Fruit fly (Drosophila melanogaster) whole organism, embryonic: Measurements from ENCODE around the gene Gmap.

ENCODE experiments used
- CG10979 ChIP-seq: fragments of 200-800 bp; sonication (Bioruptor generic); optimal IDR thresholded peaks from 2 replicates; lab custom pipeline; 2018; ENCODE audit warnings: missing biosample characterization, mild to moderate bottlenecking, missing genetic modification characterization, moderate library complexity
- CG11456 ChIP-seq: fragments of 200-800 bp; sonication (Bioruptor generic); IDR thresholded peaks from 3 replicates; pipeline ENCODE4 v1.3.6; 2022; ENCODE audit warnings: missing biosample characterization, missing genetic modification characterization
- CG11695 ChIP-seq: fragments of 200-800 bp; sonication (Bioruptor generic); IDR thresholded peaks from 3 replicates; pipeline ENCODE4 v1.3.6; 2022; ENCODE audit warnings: missing biosample characterization, missing genetic modification characterization
- CG11696 ChIP-seq: fragments of 200-800 bp; sonication (Bioruptor generic); IDR thresholded peaks from 2 replicates; pipeline ENCODE4 v1.3.6; 2022; ENCODE audit warnings: missing biosample characterization, missing genetic modification characterization
- CG12769 ChIP-seq: fragments of 200-800 bp; sonication (Bioruptor generic); optimal IDR thresholded peaks from 2 replicates; lab custom pipeline; 2019; ENCODE audit warnings: missing biosample characterization, mild to moderate bottlenecking, missing genetic modification characterization, moderate library complexity
- CG16779 ChIP-seq: fragments of 200-800 bp; sonication (Bioruptor generic); IDR thresholded peaks from 2 replicates; pipeline ENCODE4 v1.3.6; 2022; ENCODE audit warnings: missing biosample characterization, missing genetic modification characterization
- CG17612 ChIP-seq: fragments of 200-800 bp; sonication (Bioruptor generic); IDR thresholded peaks from 2 replicates; pipeline ENCODE4 v1.3.6; 2022; ENCODE audit warnings: missing biosample characterization, missing genetic modification characterization
- CG17912 ChIP-seq: fragments of 200-800 bp; sonication (Bioruptor generic); optimal IDR thresholded peaks from 2 replicates; lab custom pipeline; 2018; ENCODE audit warnings: missing biosample characterization, mild to moderate bottlenecking, missing genetic modification characterization
- CG18599 ChIP-seq: fragments of 200-800 bp; sonication (Bioruptor generic); optimal IDR thresholded peaks from 3 replicates; lab custom pipeline; 2017; ENCODE audit warnings: missing biosample characterization, missing genetic modification characterization, mild to moderate bottlenecking, moderate library complexity, missing genetic modification reagents
- CG30403 ChIP-seq: fragments of 200-800 bp; sonication (Bioruptor generic); optimal IDR thresholded peaks from 3 replicates; lab custom pipeline; 2016; ENCODE audit warnings: missing biosample characterization, missing genetic modification characterization
- CG34224 ChIP-seq: fragments of 200-800 bp; sonication (Bioruptor generic); IDR thresholded peaks from 3 replicates; pipeline ENCODE4 v1.3.6; 2022; ENCODE audit warnings: missing biosample characterization, missing genetic modification characterization; ENCODE audit not compliant: partially characterized antibody
- CG34422 ChIP-seq: fragments of 200-800 bp; sonication (Bioruptor generic); IDR thresholded peaks from 3 replicates; pipeline ENCODE4 v1.3.6; 2022; ENCODE audit warnings: missing biosample characterization, missing genetic modification characterization
- CG42726 ChIP-seq: fragments of 200-800 bp; sonication (Bioruptor generic); IDR thresholded peaks from 2 replicates; pipeline ENCODE4 v1.3.6; 2022; ENCODE audit warnings: missing biosample characterization, missing genetic modification characterization; ENCODE audit not compliant: partially characterized antibody
- CG4404 ChIP-seq: fragments of 200-800 bp; sonication (Bioruptor generic); IDR thresholded peaks from 2 replicates; pipeline ENCODE4 v1.3.6; 2022; ENCODE audit warnings: missing biosample characterization, missing genetic modification characterization
- CG4424 ChIP-seq: fragments of 200-800 bp; sonication (Bioruptor generic); optimal IDR thresholded peaks from 3 replicates; lab custom pipeline; 2016; ENCODE audit warnings: missing biosample characterization, missing genetic modification characterization
- CG6791 ChIP-seq: fragments of 200-800 bp; sonication (Bioruptor generic); IDR thresholded peaks from 3 replicates; pipeline ENCODE4 v1.3.6; 2022; ENCODE audit warnings: missing biosample characterization, missing genetic modification characterization; ENCODE audit not compliant: partially characterized antibody
- CG9727 ChIP-seq: fragments of 200-800 bp; sonication (Bioruptor generic); optimal IDR thresholded peaks from 3 replicates; lab custom pipeline; 2017; ENCODE audit warnings: missing biosample characterization, mild to moderate bottlenecking, missing genetic modification characterization
- CG9876 ChIP-seq: fragments of 200-800 bp; sonication (Bioruptor generic); optimal IDR thresholded peaks from 2 replicates; lab custom pipeline; 2016; ENCODE audit warnings: missing biosample characterization, missing genetic modification characterization
- Dbx ChIP-seq: fragments of 200-800 bp; sonication (Bioruptor generic); IDR thresholded peaks from 3 replicates; pipeline ENCODE4 v1.3.6; 2022; ENCODE audit warnings: missing biosample characterization, missing genetic modification characterization
- Dll ChIP-seq: fragments of 200-800 bp; sonication (Bioruptor generic); IDR thresholded peaks from 4 replicates; pipeline ENCODE4 v1.3.6; 2022; ENCODE audit warnings: missing biosample characterization, missing genetic modification characterization; ENCODE audit not compliant: partially characterized antibody
- HHEX ChIP-seq: fragments of 200-800 bp; sonication (Bioruptor generic); optimal IDR thresholded peaks from 3 replicates; lab custom pipeline; 2017; ENCODE audit warnings: missing biosample characterization, mild to moderate bottlenecking, missing genetic modification characterization, missing genetic modification reagents
- HLHmδ ChIP-seq: fragments of 200-800 bp; sonication (Bioruptor generic); optimal IDR thresholded peaks from 2 replicates; lab custom pipeline; 2018; ENCODE audit warnings: missing biosample characterization, mild to moderate bottlenecking, missing genetic modification characterization, moderate library complexity
- Hr51 ChIP-seq, 2 experiments: fragments of 200-800 bp; sonication (Bioruptor generic); optimal IDR thresholded peaks; 2 replicates in 1 of 2; 3 replicates in 1 of 2; lab custom pipeline; 2016 to 2018; ENCODE audit warnings: missing biosample characterization in 2 of 2, missing genetic modification characterization in 2 of 2, mild to moderate bottlenecking in 1 of 2, moderate library complexity in 1 of 2
- Hsf ChIP-seq: fragments of 200-800 bp; sonication (Bioruptor generic); optimal IDR thresholded peaks from 3 replicates; lab custom pipeline; 2016; ENCODE audit warnings: missing biosample characterization, missing genetic modification characterization
- Pdp1 ChIP-seq, 2 experiments: fragments of 200-800 bp; sonication (Bioruptor generic); optimal IDR thresholded peaks; 3 replicates each; lab custom pipeline; 2016; ENCODE audit warnings: missing biosample characterization in 2 of 2, missing genetic modification characterization in 2 of 2, mild to moderate bottlenecking in 1 of 2, moderate library complexity in 1 of 2
- Sox100B ChIP-seq: fragments of 200-800 bp; sonication (Bioruptor generic); optimal IDR thresholded peaks from 3 replicates; lab custom pipeline; 2018; ENCODE audit warnings: missing biosample characterization, mild to moderate bottlenecking, missing genetic modification characterization
- ara ChIP-seq: fragments of 200-800 bp; sonication (Bioruptor generic); IDR thresholded peaks from 2 replicates; pipeline ENCODE4 v1.3.6; 2022; ENCODE audit warnings: missing biosample characterization, missing genetic modification characterization
- ase ChIP-seq: fragments of 200-800 bp; sonication (Bioruptor generic); IDR thresholded peaks from 3 replicates; pipeline ENCODE4 v1.3.6; 2022; ENCODE audit warnings: missing biosample characterization, missing genetic modification characterization
- ato ChIP-seq: fragments of 200-800 bp; sonication (Bioruptor generic); IDR thresholded peaks from 2 replicates; pipeline ENCODE4 v1.3.6; 2022; ENCODE audit warnings: missing biosample characterization, missing genetic modification characterization; ENCODE audit not compliant: partially characterized antibody
- bab2 ChIP-seq: fragments of 200-800 bp; sonication (Bioruptor generic); optimal IDR thresholded peaks from 2 replicates; lab custom pipeline; 2016; ENCODE audit warnings: missing biosample characterization, missing genetic modification characterization
- bbx ChIP-seq: fragments of 200-800 bp; sonication (Bioruptor generic); IDR thresholded peaks from 2 replicates; pipeline ENCODE4 v1.3.6; 2022; ENCODE audit warnings: missing biosample characterization, missing genetic modification characterization; ENCODE audit not compliant: partially characterized antibody
- ci ChIP-seq: fragments of 200-800 bp; sonication (Bioruptor generic); IDR thresholded peaks from 3 replicates; pipeline ENCODE4 v1.3.6; 2022; ENCODE audit warnings: missing biosample characterization, missing genetic modification characterization
- crc ChIP-seq: fragments of 200-800 bp; sonication (Bioruptor generic); optimal IDR thresholded peaks from 2 replicates; lab custom pipeline; 2016; ENCODE audit warnings: missing biosample characterization, missing genetic modification characterization
- cwo ChIP-seq: fragments of 200-800 bp; sonication (Bioruptor generic); optimal IDR thresholded peaks from 3 replicates; lab custom pipeline; 2017; ENCODE audit warnings: missing biosample characterization, missing genetic modification characterization, mild to moderate bottlenecking, moderate library complexity, missing genetic modification reagents
- dpn ChIP-seq, 2 experiments: fragments of 200-800 bp; sonication (Bioruptor generic); optimal IDR thresholded peaks; 3 replicates each; lab custom pipeline; 2016; ENCODE audit warnings: missing biosample characterization in 2 of 2, missing genetic modification characterization in 2 of 2
- knrl ChIP-seq: fragments of 200-800 bp; sonication (Bioruptor generic); IDR thresholded peaks from 3 replicates; pipeline ENCODE4 v1.3.6; 2022; ENCODE audit warnings: missing biosample characterization, missing genetic modification characterization; ENCODE audit not compliant: partially characterized antibody
- luna ChIP-seq: fragments of 200-800 bp; sonication (Bioruptor generic); optimal IDR thresholded peaks from 2 replicates; lab custom pipeline; 2016; ENCODE audit warnings: missing biosample characterization, missing genetic modification characterization
- oc ChIP-seq: fragments of 200-800 bp; sonication (Bioruptor generic); optimal IDR thresholded peaks from 2 replicates; lab custom pipeline; 2018; ENCODE audit warnings: missing biosample characterization, mild to moderate bottlenecking, missing genetic modification characterization, moderate library complexity
- phol ChIP-seq: fragments of 200-800 bp; sonication (Bioruptor generic); optimal IDR thresholded peaks from 3 replicates; lab custom pipeline; 2018; ENCODE audit warnings: missing biosample characterization, mild to moderate bottlenecking, missing genetic modification characterization, moderate library complexity
- row ChIP-seq: fragments of 200-800 bp; sonication (Bioruptor generic); IDR thresholded peaks from 3 replicates; pipeline ENCODE4 v1.3.6; 2022; ENCODE audit warnings: missing biosample characterization, missing genetic modification characterization
- sd ChIP-seq: fragments of 200-800 bp; sonication (Bioruptor generic); optimal IDR thresholded peaks from 3 replicates; lab custom pipeline; 2018; ENCODE audit warnings: missing biosample characterization, mild to moderate bottlenecking, missing genetic modification characterization, moderate library complexity
- sens ChIP-seq: fragments of 200-800 bp; sonication (Bioruptor generic); peaks from one replicate; lab custom pipeline; 2016; ENCODE audit warnings: missing biosample characterization, missing genetic modification characterization
- sr ChIP-seq: fragments of 200-800 bp; sonication (Bioruptor generic); IDR thresholded peaks from 3 replicates; pipeline ENCODE4 v1.3.6; 2022; ENCODE audit warnings: missing biosample characterization, missing genetic modification characterization
- ssp ChIP-seq: fragments of 200-800 bp; sonication (Bioruptor generic); IDR thresholded peaks from 2 replicates; pipeline ENCODE4 v1.3.6; 2022; ENCODE audit warnings: missing biosample characterization, missing genetic modification characterization
- stc ChIP-seq: fragments of 200-800 bp; sonication (Bioruptor generic); IDR thresholded peaks from 2 replicates; pipeline ENCODE4 v1.3.6; 2022; ENCODE audit warnings: missing biosample characterization, missing genetic modification characterization
- stwl ChIP-seq: fragments of 200-800 bp; sonication (Bioruptor generic); optimal IDR thresholded peaks from 3 replicates; lab custom pipeline; 2018; ENCODE audit warnings: missing biosample characterization, mild to moderate bottlenecking, missing genetic modification characterization, moderate library complexity
- sug ChIP-seq: fragments of 200-800 bp; optimal IDR thresholded peaks from 2 replicates; lab custom pipeline; 2019; ENCODE audit warnings: missing biosample characterization, mild to moderate bottlenecking, missing genetic modification characterization, moderate library complexity
- trh ChIP-seq: fragments of 200-800 bp; sonication (Bioruptor generic); optimal IDR thresholded peaks from 2 replicates; lab custom pipeline; 2016; ENCODE audit warnings: missing biosample characterization, missing genetic modification characterization
- twi ChIP-seq: fragments of 200-800 bp; optimal IDR thresholded peaks from 2 replicates; lab custom pipeline; 2019; ENCODE audit warnings: missing biosample characterization, mild to moderate bottlenecking, missing genetic modification characterization, moderate library complexity
- zfh1 ChIP-seq: fragments of 200-800 bp; sonication (Bioruptor generic); IDR thresholded peaks from 3 replicates; pipeline ENCODE4 v1.3.6; 2022; ENCODE audit warnings: missing biosample characterization, missing genetic modification characterization

The Gmap gene

DNA sequence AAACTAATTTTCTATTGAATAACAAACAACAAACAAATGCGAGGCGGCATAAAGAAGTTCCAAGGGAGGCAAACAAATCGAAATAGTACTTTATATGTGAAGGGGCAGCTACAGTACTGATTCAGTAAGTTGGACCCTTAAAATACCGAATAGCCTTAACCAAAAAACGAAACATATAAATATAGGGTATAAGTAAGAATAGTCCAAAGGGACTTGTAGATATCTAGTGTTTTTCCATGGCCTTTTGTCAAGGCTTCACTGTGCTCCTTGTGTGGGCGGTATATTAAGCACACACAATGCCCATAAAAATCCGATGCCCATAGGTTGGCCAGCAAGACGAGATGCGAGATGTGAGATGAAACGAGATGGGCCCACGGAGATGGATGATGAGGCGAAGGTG lies 45.3 kb downstream of the Gmap start (continued):
- no peak for TF ChIP-seq Dll (GFP tag; lab: Robert Waterston, UW)
- TF ChIP-seq CG18599 (GFP tag; lab: Kevin White, UChicago) = peak; percentile 62
- peak; percentile 86 for TF ChIP-seq sens (GFP tag; lab: Kevin White, UChicago)
- no peak for TF ChIP-seq crc (GFP tag; lab: Kevin White, UChicago)
- peak; percentile 42 for TF ChIP-seq phol (tag; lab: Kevin White, UChicago)
- TF ChIP-seq zfh1 (GFP tag; lab: Robert Waterston, UW) = peak; percentile 53; the same call in 1 of the 3 replicates
- no peak for TF ChIP-seq Sox100B
- 0 out of 2 replicates have a peak, but pooled peaks have one; percentile 31 for TF ChIP-seq stc (GFP tag; lab: Robert Waterston, UW)
- 0 out of 3 replicates have a peak, but pooled peaks have one; percentile 41 for TF ChIP-seq CG34422 (GFP tag; lab: Robert Waterston, UW)
- no peak for TF ChIP-seq CG17912 (GFP tag; lab: Kevin White, UChicago)
- no peak for TF ChIP-seq CG34224 (GFP tag; lab: Robert Waterston, UW)
- TF ChIP-seq CG12769 (tag; lab: Kevin White, UChicago) = peak; percentile 39
- TF ChIP-seq cwo (GFP tag; lab: Kevin White, UChicago) = peak; percentile 27
- TF ChIP-seq dpn (GFP tag; optimal IDR thresholded peaks at IDR 0.05; lab: Kevin White, UChicago) = peak in 1 of 2 experiments; percentile 20
- TF ChIP-seq ssp (GFP tag; lab: Robert Waterston, UW) = peak; percentile 39; the same call in 1 of the 2 replicates
- TF ChIP-seq sug = no peak
- TF ChIP-seq CG11456 (GFP tag; lab: Robert Waterston, UW) = peak; percentile 66; the same call in 1 of the 3 replicates
- 0 out of 3 replicates have a peak, but pooled peaks have one; percentile 41 for TF ChIP-seq Dbx
- TF ChIP-seq ara (GFP tag; lab: Robert Waterston, UW) = peak; percentile 33; the same call in 1 of the 2 replicates
- no peak for TF ChIP-seq CG9727 (GFP tag; lab: Kevin White, UChicago)
- TF ChIP-seq oc (tag; lab: Kevin White, UChicago) = no peak
- TF ChIP-seq Hsf (GFP tag; lab: Kevin White, UChicago) = peak; percentile 35
- TF ChIP-seq row = peak; percentile 68
- TF ChIP-seq CG4424 (GFP tag; lab: Kevin White, UChicago) = no peak
- no peak for TF ChIP-seq CG9876 (GFP tag; lab: Kevin White, UChicago)
- TF ChIP-seq ci = peak; percentile 79
- TF ChIP-seq twi (tag; lab: Kevin White, UChicago) = no peak
- peak in 1 of 2 experiments; percentile 45 for TF ChIP-seq Hr51 (GFP tag; optimal IDR thresholded peaks at IDR 0.05; lab: Kevin White, UChicago)
- TF ChIP-seq sd = no peak
- TF ChIP-seq trh (GFP tag; lab: Kevin White, UChicago) = no peak
- TF ChIP-seq bab2 (GFP tag; lab: Kevin White, UChicago) = no peak
- TF ChIP-seq sr (GFP tag; lab: Robert Waterston, UW) = peak; percentile 48; the same call in 1 of the 3 replicates
- no peak for TF ChIP-seq HLHmδ
- peak; percentile 30 for TF ChIP-seq CG30403 (GFP tag; lab: Kevin White, UChicago)
- no peak for TF ChIP-seq luna (GFP tag; lab: Kevin White, UChicago)
- TF ChIP-seq CG4404 (GFP tag; lab: Robert Waterston, UW) = no peak
- no peak for TF ChIP-seq bbx
- no peak for TF ChIP-seq CG16779 (GFP tag; lab: Robert Waterston, UW)
- TF ChIP-seq stwl (tag; lab: Kevin White, UChicago) = no peak
- TF ChIP-seq CG11695 (GFP tag; lab: Robert Waterston, UW) = 0 out of 3 replicates have a peak, but pooled peaks have one; percentile 11
- no peak for TF ChIP-seq CG42726 (GFP tag; lab: Robert Waterston, UW)
- TF ChIP-seq Pdp1 (GFP tag; optimal IDR thresholded peaks at IDR 0.05; lab: Kevin White, UChicago) = peak; percentile 25 to 45
- no peak for TF ChIP-seq ato (GFP tag; lab: Robert Waterston, UW)
- peak; percentile 18 for TF ChIP-seq HHEX
- no peak for TF ChIP-seq knrl (GFP tag; lab: Robert Waterston, UW)
- TF ChIP-seq CG6791 = no peak
- TF ChIP-seq ase (GFP tag; lab: Robert Waterston, UW) = 0 out of 3 replicates have a peak, but pooled peaks have one; percentile 36
- TF ChIP-seq CG10979 (tag; lab: Kevin White, UChicago) = peak; percentile 25
- no peak for TF ChIP-seq CG17612 (GFP tag; lab: Robert Waterston, UW)
- TF ChIP-seq CG11696 (GFP tag; lab: Robert Waterston, UW) = no peak
